ENCODE assay signal across 6 worm cellular contexts in genomic region chrIV:17432223-17432826, ce11.
TF ChIP-seq lines count a peak whose summit lies in the region.

No protein-coding gene starts in this region.

TF ChIP-seq in whole organism, L1 larva, 84 proteins besides CTCF, POLR2A, EP300 and RAD21:
- TF ChIP-seq dpl-1 (GFP tag; optimal IDR thresholded peaks at IDR 0.05; lab: Kevin White, UChicago): no peak
- peak; percentile 49 for TF ChIP-seq elt-2 (tag; optimal IDR thresholded peaks at IDR 0.05; lab: Kevin White, UChicago)
TF ChIP-seq in whole organism, L1 larva: peak in this region for 1.

TF ChIP-seq in whole organism, L2 larva, 48 proteins besides CTCF, POLR2A, EP300 and RAD21:
- peak; percentile 53 for TF ChIP-seq fos-1 (tag; optimal IDR thresholded peaks at IDR 0.05; lab: Kevin White, UChicago)
- no peak for TF ChIP-seq lsy-2 (tag; optimal IDR thresholded peaks at IDR 0.05; lab: Kevin White, UChicago)

TF ChIP-seq in whole organism, L3 larva, 47 proteins besides CTCF, POLR2A, EP300 and RAD21:
- TF ChIP-seq egl-5 (tag; optimal IDR thresholded peaks at IDR 0.05; lab: Kevin White, UChicago) (no peak), pha-4 (tag; optimal IDR thresholded peaks at IDR 0.05; lab: Kevin White, UChicago) (peak; percentile 5), elt-2 (tag; optimal IDR thresholded peaks at IDR 0.05; lab: Kevin White, UChicago) (peak; percentile 55), pqm-1 (tag; optimal IDR thresholded peaks at IDR 0.05; lab: Kevin White, UChicago) (peak; percentile 41), nhr-43 (tag; optimal IDR thresholded peaks at IDR 0.05; lab: Kevin White, UChicago; ENCODE audit: poor library complexity, severe bottlenecking) (no peak)

TF ChIP-seq in whole organism, L4 larva, 104 proteins besides CTCF, POLR2A, EP300 and RAD21:
- TF ChIP-seq dve-1 (tag; optimal IDR thresholded peaks at IDR 0.05; lab: Kevin White, UChicago; ENCODE audit: insufficient read depth): peak; percentile 39
- TF ChIP-seq nhr-25 (tag; optimal IDR thresholded peaks at IDR 0.05; lab: Kevin White, UChicago; ENCODE audit: borderline replicate concordance, insufficient read depth): no peak
- no peak for TF ChIP-seq fkh-10 (GFP tag; optimal IDR thresholded peaks at IDR 0.05; lab: Kevin White, UChicago)
- TF ChIP-seq unc-62 (GFP tag; optimal IDR thresholded peaks at IDR 0.05 in 1 of 2; lab: Kevin White, UChicago): peak in 1 of 2 experiments; percentile 93
- TF ChIP-seq unc-62 (tag; optimal IDR thresholded peaks at IDR 0.05; lab: Kevin White, UChicago): no peak
- TF ChIP-seq skn-1 (tag; optimal IDR thresholded peaks at IDR 0.05; lab: Kevin White, UChicago): no peak
- peak; percentile 73 for TF ChIP-seq pqm-1 (tag; optimal IDR thresholded peaks at IDR 0.05; lab: Kevin White, UChicago)
- TF ChIP-seq daf-16 (GFP tag; optimal IDR thresholded peaks at IDR 0.05; lab: Kevin White, UChicago): no peak
- TF ChIP-seq daf-16 (tag; optimal IDR thresholded peaks at IDR 0.05; lab: Kevin White, UChicago): peak; percentile 53
- TF ChIP-seq nhr-28 (tag; optimal IDR thresholded peaks at IDR 0.05; lab: Kevin White, UChicago): peak; percentile 72

TF ChIP-seq in whole organism, late embryonic, 69 proteins besides CTCF, POLR2A, EP300 and RAD21:
- TF ChIP-seq elt-2 (tag; optimal IDR thresholded peaks at IDR 0.05; lab: Kevin White, UChicago) (peak; percentile 10), pax-1 (tag; optimal IDR thresholded peaks at IDR 0.05; lab: Kevin White, UChicago) (no peak)

TF ChIP-seq in whole organism, young adult, 124 proteins besides CTCF, POLR2A, EP300 and RAD21:
- no peak for TF ChIP-seq ztf-22 (GFP tag; optimal IDR thresholded peaks at IDR 0.05; lab: Kevin White, UChicago)
- peak; percentile 56 for TF ChIP-seq nhr-80 (tag; optimal IDR thresholded peaks at IDR 0.05; lab: Kevin White, UChicago)
TF ChIP-seq in whole organism, young adult: peak in this region for 1.
